Worm (Caenorhabditis elegans) whole organism, young adult: ENCODE measurements around the gene act-1.

ENCODE experiments used
- B0019.2 ChIP-seq: fragments of 200-800 bp; sonication (Bioruptor generic); conservative IDR thresholded peaks from 2 replicates; pipeline ENCODE4 v1.3.6; 2022; ENCODE audit warnings: missing genetic modification reagents, missing genetic modification characterization, missing compliant biosample characterization
- B0336.3 ChIP-seq: fragments of 200-800 bp; sonication (Bioruptor generic); IDR thresholded peaks from 2 replicates; pipeline ENCODE4 v1.3.6; 2022; ENCODE audit warnings: missing genetic modification characterization, missing compliant biosample characterization
- C06A6.2 ChIP-seq: fragments of 200-800 bp; sonication (Bioruptor generic); conservative IDR thresholded peaks from 2 replicates; pipeline ENCODE4 v1.3.6; 2022; ENCODE audit warnings: missing genetic modification characterization, missing compliant biosample characterization
- F22D6.2 ChIP-seq: sonication (generic microtip); optimal IDR thresholded peaks from 2 replicates; lab custom pipeline; 2016; ENCODE audit warnings: mild to moderate bottlenecking, missing genetic modification characterization, missing compliant biosample characterization
- F52B5.7 ChIP-seq: sonication (generic microtip); optimal IDR thresholded peaks from 2 replicates; lab custom pipeline; 2016; ENCODE audit warnings: mild to moderate bottlenecking, missing genetic modification characterization, missing compliant biosample characterization
- F55B11.4 ChIP-seq: sonication (generic microtip); optimal IDR thresholded peaks from 2 replicates; lab custom pipeline; 2016; ENCODE audit warnings: missing compliant biosample characterization, missing genetic modification characterization, borderline replicate concordance; ENCODE audit not compliant: insufficient read depth
- T26A5.8 ChIP-seq: sonication (generic microtip); optimal IDR thresholded peaks from 2 replicates; lab custom pipeline; 2016; ENCODE audit warnings: missing genetic modification characterization, missing compliant biosample characterization
- Y67H2A.10 ChIP-seq: fragments of 200-800 bp; sonication (Bioruptor generic); conservative IDR thresholded peaks from 2 replicates; pipeline ENCODE4 v1.3.6; 2022; ENCODE audit warnings: missing genetic modification reagents, missing genetic modification characterization, missing compliant biosample characterization
- Y79H2A.3 ChIP-seq: fragments of 200-800 bp; sonication (Bioruptor generic); conservative IDR thresholded peaks from 2 replicates; pipeline ENCODE4 v1.3.6; 2022; ENCODE audit warnings: missing genetic modification reagents, missing genetic modification characterization, missing compliant biosample characterization
- atf-7 ChIP-seq: sonication (generic microtip); optimal IDR thresholded peaks from 2 replicates; lab custom pipeline; 2017; ENCODE audit warnings: mild to moderate bottlenecking, missing genetic modification characterization, missing compliant biosample characterization
- attf-3 ChIP-seq: fragments of 200-800 bp; sonication (Bioruptor generic); conservative IDR thresholded peaks from 2 replicates; pipeline ENCODE4 v1.3.6; 2022; ENCODE audit warnings: missing genetic modification reagents, missing genetic modification characterization, missing compliant biosample characterization
- attf-6 ChIP-seq: fragments of 200-800 bp; sonication (Bioruptor generic); IDR thresholded peaks from 2 replicates; pipeline ENCODE4 v1.3.6; 2022; ENCODE audit warnings: missing genetic modification reagents, missing genetic modification characterization, missing compliant biosample characterization
- bed-2 ChIP-seq: fragments of 200-800 bp; sonication (Bioruptor generic); IDR thresholded peaks from 2 replicates; pipeline ENCODE4 v1.3.6; 2022; ENCODE audit warnings: missing genetic modification reagents, missing genetic modification characterization, missing compliant biosample characterization
- ccch-3 ChIP-seq: fragments of 200-800 bp; sonication (Bioruptor generic); optimal IDR thresholded peaks from 2 replicates; lab custom pipeline; 2018; ENCODE audit warnings: mild to moderate bottlenecking, missing genetic modification characterization, missing compliant biosample characterization
- cebp-1 ChIP-seq, 2 experiments: fragments of 200-800 bp in 1 of 2; sonication (Bioruptor generic) in 1 of 2; sonication (generic microtip) in 1 of 2; IDR thresholded peaks in 1 of 2; optimal IDR thresholded peaks in 1 of 2; 2 replicates each; pipeline versions ENCODE4 v1.3.6 to Lab custom; 2017 to 2022; ENCODE audit warnings: missing compliant biosample characterization in 2 of 2, missing genetic modification characterization in 2 of 2, mild to moderate bottlenecking in 1 of 2, missing genetic modification reagents in 1 of 2, moderate library complexity in 1 of 2
- ceh-100 ChIP-seq: fragments of 200-800 bp; sonication (Bioruptor generic); IDR thresholded peaks from 2 replicates; pipeline ENCODE4 v1.3.6; 2022; ENCODE audit warnings: missing genetic modification reagents, missing genetic modification characterization, missing compliant biosample characterization
- ceh-58 ChIP-seq: fragments of 200-800 bp; sonication (Bioruptor generic); IDR thresholded peaks from 2 replicates; pipeline ENCODE4 v1.3.6; 2022; ENCODE audit warnings: missing genetic modification characterization, missing compliant biosample characterization
- ceh-79 ChIP-seq: sonication (generic microtip); optimal IDR thresholded peaks from 2 replicates; lab custom pipeline; 2017; ENCODE audit warnings: mild to moderate bottlenecking, missing genetic modification characterization, missing compliant biosample characterization
- ceh-91 ChIP-seq: fragments of 200-800 bp; sonication (Bioruptor generic); IDR thresholded peaks from 2 replicates; pipeline ENCODE4 v1.3.6; 2022; ENCODE audit warnings: missing genetic modification reagents, missing genetic modification characterization, missing compliant biosample characterization
- egl-18 ChIP-seq: fragments of 200-800 bp; sonication (Bioruptor generic); IDR thresholded peaks from 2 replicates; pipeline ENCODE4 v1.3.6; 2022; ENCODE audit warnings: missing genetic modification reagents, missing genetic modification characterization, missing compliant biosample characterization
- egrh-3 ChIP-seq: fragments of 200-800 bp; sonication (Bioruptor generic); IDR thresholded peaks from 2 replicates; pipeline ENCODE4 v1.3.6; 2022; ENCODE audit warnings: missing genetic modification reagents, missing genetic modification characterization, missing compliant biosample characterization
- ekl-4 ChIP-seq: fragments of 200-800 bp; sonication (Bioruptor generic); IDR thresholded peaks from 2 replicates; pipeline ENCODE4 v1.3.6; 2022; ENCODE audit warnings: missing genetic modification reagents, missing genetic modification characterization, missing compliant biosample characterization
- gei-17 ChIP-seq: fragments of 200-800 bp; sonication (Bioruptor generic); optimal IDR thresholded peaks from 2 replicates; lab custom pipeline; 2018; ENCODE audit warnings: mild to moderate bottlenecking, missing genetic modification characterization, missing compliant biosample characterization
- hlh-26 ChIP-seq: fragments of 200-800 bp; sonication (Bioruptor generic); conservative IDR thresholded peaks from 2 replicates; pipeline ENCODE4 v1.3.6; 2022; ENCODE audit warnings: missing genetic modification reagents, missing genetic modification characterization, missing compliant biosample characterization
- hmg-1.2 ChIP-seq: fragments of 200-800 bp; sonication (Bioruptor generic); IDR thresholded peaks from 2 replicates; pipeline ENCODE4 v1.3.6; 2022; ENCODE audit warnings: missing genetic modification reagents, missing genetic modification characterization, missing compliant biosample characterization
- hrde-1 ChIP-seq: sonication (generic microtip); optimal IDR thresholded peaks from 2 replicates; lab custom pipeline; 2016; ENCODE audit warnings: missing genetic modification characterization, mild to moderate bottlenecking, missing compliant biosample characterization, moderate library complexity, missing genotype, missing genetic modification reagents, borderline replicate concordance
- hsf-1 ChIP-seq: fragments of 200-800 bp; sonication (Bioruptor generic); IDR thresholded peaks from 2 replicates; pipeline ENCODE4 v1.3.6; 2022; ENCODE audit warnings: missing genetic modification reagents, missing genetic modification characterization, missing compliant biosample characterization
- let-607 ChIP-seq, 2 experiments: fragments of 200-800 bp in 1 of 2; sonication (Bioruptor generic) in 1 of 2; sonication (generic microtip) in 1 of 2; optimal IDR thresholded peaks; 2 replicates each; lab custom pipeline; 2016 to 2018; ENCODE audit warnings: mild to moderate bottlenecking in 2 of 2, missing compliant biosample characterization in 2 of 2, missing genetic modification characterization in 2 of 2, moderate library complexity in 2 of 2, missing genotype in 1 of 2
- lin-26 ChIP-seq: fragments of 200-800 bp; sonication (Bioruptor generic); IDR thresholded peaks from 2 replicates; pipeline ENCODE4 v1.3.6; 2022; ENCODE audit warnings: missing genetic modification reagents, missing genetic modification characterization, missing compliant biosample characterization
- lin-35 ChIP-seq, 3 experiments: fragments of 150-350 bp in 2 of 3; sonication (generic microtip) in 1 of 3; optimal IDR thresholded peaks; 2 replicates each; lab custom pipeline; 2014 to 2018; ENCODE audit warnings: missing biosample characterization in 3 of 3, missing genetic modification characterization in 3 of 3, missing genetic modification reagents in 3 of 3
- lsl-1 ChIP-seq: fragments of 200-800 bp; sonication (Bioruptor generic); optimal IDR thresholded peaks from 2 replicates; lab custom pipeline; 2018; ENCODE audit warnings: mild to moderate bottlenecking, missing genetic modification characterization, moderate library complexity, missing compliant biosample characterization
- madf-10 ChIP-seq: sonication (generic microtip); optimal IDR thresholded peaks from 2 replicates; lab custom pipeline; 2016; ENCODE audit warnings: mild to moderate bottlenecking, missing genetic modification characterization, missing compliant biosample characterization
- mes-4 ChIP-seq: sonication (generic microtip); optimal IDR thresholded peaks from 2 replicates; lab custom pipeline; 2016; ENCODE audit warnings: missing genotype, missing genetic modification characterization, missing compliant biosample characterization
- mxl-1 ChIP-seq: sonication (generic microtip); optimal IDR thresholded peaks from 2 replicates; lab custom pipeline; 2016; ENCODE audit warnings: missing genetic modification characterization, missing compliant biosample characterization
- nfya-2 ChIP-seq: fragments of 200-800 bp; sonication (Bioruptor generic); IDR thresholded peaks from 2 replicates; pipeline ENCODE4 v1.3.6; 2022; ENCODE audit warnings: missing genetic modification reagents, missing genetic modification characterization, missing compliant biosample characterization
- nhr-120 ChIP-seq: fragments of 200-800 bp; sonication (Bioruptor generic); IDR thresholded peaks from 2 replicates; pipeline ENCODE4 v1.3.6; 2022; ENCODE audit warnings: missing genetic modification characterization, missing compliant biosample characterization
- nhr-179 ChIP-seq: sonication (generic microtip); optimal IDR thresholded peaks from 2 replicates; lab custom pipeline; 2016; ENCODE audit warnings: mild to moderate bottlenecking, missing genetic modification characterization, missing compliant biosample characterization
- rpc-1 ChIP-seq, 2 experiments: fragments of 150-350 bp in 1 of 2; sonication (generic microtip) in 1 of 2; optimal IDR thresholded peaks; 2 replicates each; lab custom pipeline; 2014 to 2018; ENCODE audit warnings: missing biosample characterization in 1 of 2, missing genetic modification characterization in 1 of 2, missing genetic modification reagents in 1 of 2, missing genotype in 1 of 2
- sea-2 ChIP-seq: fragments of 200-800 bp; sonication (Bioruptor generic); IDR thresholded peaks from 2 replicates; pipeline ENCODE4 v1.3.6; 2022; ENCODE audit warnings: missing genetic modification characterization, missing compliant biosample characterization
- snpc-3.4 ChIP-seq: sonication (generic microtip); optimal IDR thresholded peaks from 2 replicates; lab custom pipeline; 2017; ENCODE audit warnings: missing genetic modification characterization, mild to moderate bottlenecking, missing compliant biosample characterization, antibody characterized with exemption, moderate library complexity, missing genotype, missing genetic modification reagents
- sptf-2 ChIP-seq: fragments of 200-800 bp; sonication (Bioruptor generic); optimal IDR thresholded peaks from 2 replicates; lab custom pipeline; 2018; ENCODE audit warnings: mild to moderate bottlenecking, missing genetic modification characterization, missing compliant biosample characterization
- tbx-9 ChIP-seq: sonication (generic microtip); optimal IDR thresholded peaks from 2 replicates; lab custom pipeline; 2016; ENCODE audit warnings: borderline replicate concordance, missing genetic modification characterization, inconsistent platforms, missing compliant biosample characterization
- zfh-2 ChIP-seq: fragments of 200-800 bp; sonication (Bioruptor generic); conservative IDR thresholded peaks from 2 replicates; pipeline ENCODE4 v1.3.6; 2022; ENCODE audit warnings: missing genetic modification reagents, missing genetic modification characterization, missing compliant biosample characterization
- zim-3 ChIP-seq: sonication (generic microtip); optimal IDR thresholded peaks from 2 replicates; lab custom pipeline; 2017; ENCODE audit warnings: mild to moderate bottlenecking, missing genetic modification characterization, moderate library complexity, missing compliant biosample characterization
- ztf-25 ChIP-seq: fragments of 200-800 bp; sonication (Bioruptor generic); IDR thresholded peaks from 2 replicates; pipeline ENCODE4 v1.3.6; 2022; ENCODE audit warnings: missing genetic modification reagents, missing genetic modification characterization, missing compliant biosample characterization
- ztf-3 ChIP-seq: fragments of 200-800 bp; sonication (Bioruptor generic); optimal IDR thresholded peaks from 2 replicates; lab custom pipeline; 2018; ENCODE audit warnings: mild to moderate bottlenecking, missing genetic modification characterization, missing compliant biosample characterization

act-1 gene

DNA sequence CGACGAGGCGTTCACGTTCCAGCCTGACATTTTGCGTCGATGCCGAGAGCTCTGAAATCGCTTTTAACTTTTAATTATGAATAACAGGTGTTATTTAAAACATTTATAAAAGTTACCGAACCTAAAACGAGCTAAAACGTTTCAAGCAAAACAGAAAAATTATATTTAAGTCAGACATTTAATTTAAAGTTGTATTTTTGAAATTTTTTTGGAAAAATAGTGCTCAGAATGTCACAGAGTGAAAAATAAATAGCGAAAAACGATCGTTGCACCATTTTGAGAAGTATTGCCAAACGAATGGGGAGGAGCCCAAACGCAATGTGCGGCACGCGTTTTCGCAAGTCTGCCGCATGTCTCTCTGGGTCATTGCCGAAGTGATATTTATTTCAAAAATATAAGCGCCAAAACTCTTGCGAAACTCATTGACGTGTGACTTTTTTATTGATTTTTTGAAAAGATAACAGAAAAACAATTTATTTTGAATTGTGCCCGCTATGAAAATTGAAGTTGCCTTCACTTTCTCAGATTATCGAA lies 32.3 kb downstream of the act-1 start, which contains the start of gene erfa-3 (continued):
- TF ChIP-seq Y79H2A.3 (GFP tag; lab: Robert Waterston, UW) = 0 out of 2 replicates have a peak, but pooled peaks have one; percentile 25
- TF ChIP-seq gei-17 (GFP tag; lab: Kevin White, UChicago) = no peak
- TF ChIP-seq lsl-1 (GFP tag; lab: Kevin White, UChicago) = peak; percentile 28
- TF ChIP-seq ztf-3 (GFP tag; lab: Kevin White, UChicago) = no peak
- TF ChIP-seq tbx-9 (tag; lab: Kevin White, UChicago) = no peak
- TF ChIP-seq madf-10 = peak; percentile 7
- no peak for TF ChIP-seq nhr-120 (GFP tag; lab: Robert Waterston, UW)
- TF ChIP-seq let-607 (tag; optimal IDR thresholded peaks at IDR 0.05; lab: Kevin White, UChicago) = peak in 1 of 2 experiments; percentile 2
- no peak for TF ChIP-seq F22D6.2
- no peak for TF ChIP-seq sea-2
- TF ChIP-seq mxl-1 = no peak
- TF ChIP-seq ceh-91 (GFP tag; lab: Robert Waterston, UW) = no peak; the same call in 1 of the 2 replicates
- no peak for TF ChIP-seq egrh-3
- TF ChIP-seq C06A6.2 (GFP tag; lab: Robert Waterston, UW) = no peak
- TF ChIP-seq rpc-1 (optimal IDR thresholded peaks at IDR 0.05; lab: Kevin White, UChicago) = peak; percentile 44
- no peak for TF ChIP-seq rpc-1 (tag; optimal IDR thresholded peaks at IDR 0.05; lab: Kevin White, UChicago)
- no peak for TF ChIP-seq zfh-2
- TF ChIP-seq ztf-25 = no peak
- peak; percentile 93 for TF ChIP-seq cebp-1 (GFP tag; IDR thresholded peaks at IDR 0.05; lab: Robert Waterston, UW)
- TF ChIP-seq cebp-1 (tag; optimal IDR thresholded peaks at IDR 0.05; lab: Kevin White, UChicago) = peak; percentile 97
- TF ChIP-seq hmg-1.2 (GFP tag; lab: Robert Waterston, UW) = peak; percentile 43; the same call in 1 of the 2 replicates
- no peak for TF ChIP-seq attf-3 (GFP tag; lab: Robert Waterston, UW)
- TF ChIP-seq lin-35 (GFP tag; optimal IDR thresholded peaks at IDR 0.05; lab: Kevin White, UChicago) = peak in 1 of 3 experiments; percentile 69
- 0 out of 2 replicates have a peak, but pooled peaks have one; percentile 63 for TF ChIP-seq egl-18
- peak; percentile 62; the same call in 1 of the 2 replicates for TF ChIP-seq ekl-4
- no peak for TF ChIP-seq mes-4 (tag; lab: Kevin White, UChicago)
- TF ChIP-seq ceh-100 (GFP tag; lab: Robert Waterston, UW) = peak; percentile 73
- 0 out of 2 replicates have a peak, but pooled peaks have one; percentile 21 for TF ChIP-seq B0019.2 (GFP tag; lab: Robert Waterston, UW)
- peak; percentile 36; the same call in 1 of the 2 replicates for TF ChIP-seq lin-26 (GFP tag; lab: Robert Waterston, UW)
- TF ChIP-seq Y67H2A.10 (GFP tag; lab: Robert Waterston, UW) = peak; percentile 49; the same call in 1 of the 2 replicates
- TF ChIP-seq snpc-3.4 = peak; percentile 85
- no peak for TF ChIP-seq zim-3 (tag; lab: Kevin White, UChicago)
- TF ChIP-seq F55B11.4 (tag; lab: Kevin White, UChicago) = no peak
- TF ChIP-seq F52B5.7 (tag; lab: Kevin White, UChicago) = no peak
- TF ChIP-seq T26A5.8 = no peak
- TF ChIP-seq atf-7 (tag; lab: Kevin White, UChicago) = no peak
- no peak for TF ChIP-seq hrde-1 (tag; lab: Kevin White, UChicago)
- TF ChIP-seq ceh-79 (tag; lab: Kevin White, UChicago) = no peak
- peak; percentile 70 for TF ChIP-seq sptf-2 (GFP tag; lab: Kevin White, UChicago)
- TF ChIP-seq nhr-179 = no peak
- no peak for TF ChIP-seq attf-6 (GFP tag; lab: Robert Waterston, UW)
- no peak for TF ChIP-seq nfya-2 (GFP tag; lab: Robert Waterston, UW)
- TF ChIP-seq hlh-26 (GFP tag; lab: Robert Waterston, UW) = no peak
- no peak for TF ChIP-seq ceh-58 (GFP tag; lab: Robert Waterston, UW)
- no peak for TF ChIP-seq bed-2 (GFP tag; lab: Robert Waterston, UW)
- peak; percentile 33; the same call in 1 of the 2 replicates for TF ChIP-seq B0336.3 (GFP tag; lab: Robert Waterston, UW)
- no peak for TF ChIP-seq ccch-3 (GFP tag; lab: Kevin White, UChicago)
- TF ChIP-seq hsf-1 (GFP tag; lab: Robert Waterston, UW) = no peak
